Fruit fly (Drosophila melanogaster) whole organism: ENCODE measurements around the gene Atg8a.

ENCODE experiments used
- CG8478 ChIP-seq: fragments of >200 bp; optimal IDR thresholded peaks from 2 replicates; lab custom pipeline; 2018; ENCODE audit warnings: inconsistent platforms
- Dll ChIP-seq: fragments of >200 bp; optimal IDR thresholded peaks from 2 replicates; lab custom pipeline; 2017
- EcR ChIP-seq, 2 experiments: fragments of >200 bp; optimal IDR thresholded peaks; 2 replicates each; lab custom pipeline; 2017; ENCODE audit warnings: missing biosample characterization in 2 of 2, missing genetic modification characterization in 2 of 2, missing genetic modification reagents in 2 of 2
- pan ChIP-seq: fragments of >200 bp; optimal IDR thresholded peaks from 2 replicates; lab custom pipeline; 2017
- psq ChIP-seq: fragments of >200 bp; optimal IDR thresholded peaks from 2 replicates; lab custom pipeline; 2017
- usp ChIP-seq: fragments of >200 bp; optimal IDR thresholded peaks from 2 replicates; lab custom pipeline; 2017; ENCODE audit warnings: missing biosample characterization, missing genetic modification characterization, mixed read lengths

Atg8a gene

dm6 chrX:10789279-10789678 lies 21.1 kb upstream of the Atg8a start:
- TF ChIP-seq EcR (GFP tag; optimal IDR thresholded peaks at IDR 0.05; lab: Kevin White, UChicago) (no peak), usp (no peak), pan (lab: Kevin White, UChicago) (no peak), CG8478 (lab: Kevin White, UChicago) (no peak), Dll (lab: Kevin White, UChicago) (no peak), psq (no peak)

dm6 chrX:10787352-10787751 lies 19.2 kb upstream of the Atg8a start:
- TF ChIP-seq Dll (lab: Kevin White, UChicago) (no peak), usp (no peak), pan (lab: Kevin White, UChicago) (no peak), CG8478 (lab: Kevin White, UChicago) (no peak), EcR (GFP tag; optimal IDR thresholded peaks at IDR 0.05; lab: Kevin White, UChicago) (no peak), psq (no peak)

DNA sequence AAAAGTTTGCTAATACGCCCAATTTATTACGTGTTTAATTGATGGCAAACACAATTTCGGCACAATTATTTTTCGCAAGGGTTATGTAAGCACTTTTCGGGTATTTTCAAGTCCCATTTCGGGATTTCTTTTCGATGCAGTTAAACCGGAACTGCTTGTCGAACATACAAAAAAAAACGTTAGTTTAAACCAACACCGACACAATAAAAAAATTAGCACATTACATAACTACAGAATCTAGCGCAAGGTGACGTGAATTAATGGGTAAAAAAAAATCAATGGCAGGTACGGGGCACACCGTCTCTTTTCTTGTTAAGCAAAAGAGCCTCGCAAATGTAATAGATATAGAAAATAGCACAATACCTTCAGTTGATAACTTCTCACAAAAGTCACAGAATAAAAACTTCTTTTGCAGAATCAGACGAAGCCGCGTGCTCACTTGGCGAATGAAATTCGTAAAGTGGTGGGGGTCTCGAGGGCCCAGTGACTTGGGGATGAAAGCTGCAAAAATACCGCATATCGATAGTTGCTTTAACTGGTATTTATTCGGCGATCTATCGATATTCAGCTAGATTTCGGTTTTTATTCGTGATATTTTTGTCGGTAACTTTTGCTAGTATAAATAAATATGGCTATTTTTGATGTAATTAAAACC lies 18.4 kb upstream of the Atg8a start, which contains the start of the genes Ant2 and sesB:
Gene Ant2 (minus strand): TSS at position 465 of the 655 bp plus-strand sequence.
Gene sesB (minus strand): TSS at position 516 of the 655 bp plus-strand sequence.
- TF ChIP-seq usp (no peak), psq (no peak), EcR (GFP tag; optimal IDR thresholded peaks at IDR 0.05; lab: Kevin White, UChicago) (no peak), pan (lab: Kevin White, UChicago) (no peak), CG8478 (lab: Kevin White, UChicago) (no peak), Dll (lab: Kevin White, UChicago) (no peak)

DNA sequence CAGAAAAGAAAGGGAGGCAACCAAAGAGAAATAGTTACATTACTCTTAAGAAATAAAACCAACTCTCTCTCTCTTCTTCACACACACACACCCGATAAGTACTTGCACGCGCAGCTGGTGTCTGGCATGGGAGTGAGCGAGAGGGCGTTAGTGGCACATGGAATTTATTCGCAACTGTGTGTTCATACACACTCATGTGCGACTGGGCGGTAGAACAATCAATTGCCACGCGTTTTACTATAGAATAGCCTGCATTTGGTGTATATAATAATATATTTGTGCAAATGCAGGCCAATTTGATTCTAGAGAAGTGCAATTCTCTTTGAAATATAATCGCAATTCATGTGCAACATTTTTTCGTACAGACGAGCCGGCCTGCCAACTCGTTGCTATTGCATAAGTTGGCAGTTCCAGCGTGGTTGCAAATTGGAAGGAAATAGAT lies 17.8 kb upstream of the Atg8a start:
- TF ChIP-seq Dll (lab: Kevin White, UChicago) = no peak
- no peak for TF ChIP-seq usp
- no peak for TF ChIP-seq EcR (GFP tag; optimal IDR thresholded peaks at IDR 0.05; lab: Kevin White, UChicago)
- no peak for TF ChIP-seq pan (lab: Kevin White, UChicago)
- no peak for TF ChIP-seq CG8478 (lab: Kevin White, UChicago)
- no peak for TF ChIP-seq psq

DNA sequence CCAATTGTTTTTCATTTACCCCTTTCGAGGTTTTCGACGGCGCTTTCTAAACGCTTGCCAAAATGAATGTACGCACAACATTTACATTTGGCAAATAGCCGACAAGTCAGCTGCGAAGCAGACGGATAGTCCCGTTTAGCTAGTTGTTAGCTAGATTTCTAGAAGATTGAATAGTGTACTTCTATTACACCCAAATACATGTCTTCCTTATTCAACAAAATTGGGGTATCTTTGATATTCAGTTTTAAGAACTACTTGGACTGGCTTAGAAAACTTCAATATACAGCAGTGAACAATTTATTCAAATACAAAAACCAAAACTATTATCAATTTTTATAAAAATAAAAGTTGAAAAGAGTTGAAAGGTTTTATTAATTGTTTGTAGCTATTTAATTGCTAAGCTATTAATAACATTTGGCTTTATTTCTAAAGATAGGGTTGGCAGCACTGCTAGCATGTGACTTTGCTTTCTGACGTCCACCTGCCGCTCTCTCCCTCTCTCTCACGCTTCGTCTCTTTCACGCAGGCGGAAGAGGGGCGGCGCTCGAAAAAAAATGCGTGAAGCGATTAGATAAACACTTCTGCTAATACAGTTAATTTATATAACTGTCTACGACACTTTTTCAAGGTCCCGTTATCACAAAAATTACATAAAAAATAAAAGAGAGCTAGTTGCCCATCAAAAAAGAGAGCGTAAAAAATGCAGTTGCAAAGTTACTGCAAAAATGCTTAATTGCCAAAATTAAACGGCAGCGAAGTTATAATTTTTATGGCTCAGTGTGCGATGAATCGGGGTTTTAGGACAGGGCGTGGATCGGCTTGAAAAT lies 16.9 kb upstream of the Atg8a start:
- TF ChIP-seq CG8478 (lab: Kevin White, UChicago) = no peak
- TF ChIP-seq pan (lab: Kevin White, UChicago) = no peak
- no peak for TF ChIP-seq Dll (lab: Kevin White, UChicago)
- no peak for TF ChIP-seq EcR (GFP tag; optimal IDR thresholded peaks at IDR 0.05; lab: Kevin White, UChicago)
- TF ChIP-seq usp = no peak
- TF ChIP-seq psq = no peak

DNA sequence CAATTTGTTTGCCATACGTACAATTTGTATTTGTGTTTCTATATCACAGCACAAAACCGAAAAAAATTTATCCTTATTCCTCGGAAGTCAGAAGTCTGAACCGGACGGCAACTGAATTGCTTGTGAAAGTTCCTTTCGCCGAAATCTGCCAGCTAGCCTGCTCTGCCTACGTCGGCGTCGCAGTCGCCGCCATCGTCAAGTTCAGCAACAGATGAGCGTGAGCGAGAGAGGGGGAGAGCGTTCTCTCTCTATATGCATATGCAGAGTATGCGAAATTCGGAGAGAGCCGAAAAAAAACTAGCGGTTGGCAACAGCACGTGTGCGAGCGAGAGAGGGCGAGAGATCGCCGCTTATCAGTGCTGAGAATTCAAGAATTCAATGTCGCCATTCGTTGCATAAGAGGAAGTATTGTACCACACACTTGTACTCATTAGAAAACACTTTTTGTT lies 16.2 kb upstream of the Atg8a start:
- TF ChIP-seq Dll (lab: Kevin White, UChicago) (no peak), psq (no peak), EcR (GFP tag; optimal IDR thresholded peaks at IDR 0.05; lab: Kevin White, UChicago) (no peak), CG8478 (lab: Kevin White, UChicago) (no peak), usp (no peak), pan (lab: Kevin White, UChicago) (no peak)

DNA sequence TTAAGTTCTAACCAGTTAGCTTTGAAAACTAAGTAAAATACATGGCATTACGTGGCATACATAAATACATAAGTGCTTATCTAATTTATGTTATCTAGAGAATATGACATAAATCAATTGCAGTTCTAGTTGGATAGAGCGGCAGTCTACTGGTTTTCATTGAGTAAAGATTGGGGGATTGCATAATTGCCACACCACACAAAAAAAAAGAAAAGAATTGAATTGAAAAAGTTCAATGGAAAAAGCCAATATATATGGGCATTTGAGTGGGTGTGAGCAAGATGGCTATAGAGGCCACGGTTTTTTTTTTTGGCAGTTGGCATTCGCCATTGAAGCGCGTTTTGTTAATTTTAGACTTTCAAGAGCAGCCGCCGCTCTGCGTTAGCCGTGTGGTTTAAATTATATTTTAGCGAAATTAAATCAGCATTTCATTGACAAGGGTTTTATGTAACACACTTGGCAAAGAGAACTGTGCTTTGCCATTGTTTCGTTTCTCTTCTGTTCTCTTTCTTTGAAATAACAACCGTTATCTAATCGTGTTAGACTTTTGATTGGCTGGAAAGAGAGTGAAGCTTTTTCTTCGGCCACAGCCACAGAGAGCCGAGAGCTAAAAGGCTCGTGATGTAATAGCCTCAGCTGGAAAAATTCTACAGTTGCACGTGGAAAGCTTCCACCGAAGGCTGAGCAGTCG lies 15.4 kb upstream of the Atg8a start:
- TF ChIP-seq psq = no peak
- no peak for TF ChIP-seq pan (lab: Kevin White, UChicago)
- no peak for TF ChIP-seq usp
- TF ChIP-seq Dll (lab: Kevin White, UChicago) = no peak
- no peak for TF ChIP-seq CG8478 (lab: Kevin White, UChicago)
- no peak for TF ChIP-seq EcR (GFP tag; optimal IDR thresholded peaks at IDR 0.05; lab: Kevin White, UChicago)

- TF ChIP-seq EcR (GFP tag; optimal IDR thresholded peaks at IDR 0.05; lab: Kevin White, UChicago) (no peak), CG8478 (lab: Kevin White, UChicago) (no peak), usp (no peak), Dll (lab: Kevin White, UChicago) (no peak), psq (no peak), pan (lab: Kevin White, UChicago) (no peak)
These were observed 7.6 kb upstream of the Atg8a start for dm6 chrX:10775690-10776089.

DNA sequence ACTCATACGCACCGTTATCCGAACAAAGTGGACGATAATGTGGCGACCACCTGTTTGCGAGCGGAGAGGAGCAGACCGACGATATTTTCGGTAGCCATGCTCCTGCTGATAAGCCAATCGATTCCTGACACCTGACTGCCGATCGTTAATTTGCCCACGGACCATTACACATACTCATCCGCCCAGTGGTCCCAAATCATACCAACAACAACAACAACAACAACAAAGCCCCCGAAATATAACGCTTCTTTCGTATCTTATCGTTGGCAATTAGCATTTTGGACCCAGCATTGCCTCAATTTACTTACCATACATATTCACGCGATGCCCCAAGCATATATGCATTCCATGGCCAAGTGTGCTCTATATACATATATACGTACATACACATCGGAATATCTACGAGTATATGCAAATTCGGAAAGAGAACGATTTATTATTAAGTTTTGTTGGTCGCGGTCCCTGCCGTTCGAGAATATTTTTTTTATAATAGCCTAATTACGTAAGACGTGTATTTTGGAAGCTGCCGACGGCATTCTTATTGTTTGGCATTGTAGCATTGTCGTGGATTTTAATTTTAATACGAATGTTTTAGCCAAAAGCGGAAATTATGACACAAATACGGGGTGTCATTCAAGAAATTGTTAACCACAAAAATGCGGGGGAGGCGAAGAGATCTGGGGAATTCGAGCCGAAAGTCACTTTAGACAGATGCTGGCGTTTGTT lies 7.0 kb upstream of the Atg8a start:
- TF ChIP-seq CG8478 (lab: Kevin White, UChicago) (no peak), Dll (lab: Kevin White, UChicago) (no peak), psq (no peak), EcR (GFP tag; optimal IDR thresholded peaks at IDR 0.05; lab: Kevin White, UChicago) (no peak), pan (lab: Kevin White, UChicago) (no peak), usp (no peak)

DNA sequence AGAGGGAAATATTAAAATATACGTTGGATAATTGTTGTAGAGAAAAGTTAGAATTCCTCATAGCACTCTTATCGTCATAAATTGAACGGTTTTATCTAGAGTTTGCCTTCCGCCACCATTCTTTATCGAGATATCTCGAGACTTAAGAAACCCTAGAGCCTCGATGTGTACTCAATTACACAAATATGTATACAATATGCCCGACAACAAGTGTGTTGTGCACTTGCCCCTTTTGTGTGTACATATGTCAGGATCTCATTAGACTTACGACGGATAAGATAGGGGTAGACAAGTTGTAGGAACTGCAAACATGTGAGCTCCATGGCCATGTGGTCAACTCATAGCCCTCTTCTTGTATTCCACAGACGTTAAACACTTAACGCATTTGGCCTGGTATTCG lies 5.4 kb upstream of the Atg8a start:
- no peak for TF ChIP-seq pan (lab: Kevin White, UChicago)
- TF ChIP-seq CG8478 (lab: Kevin White, UChicago) = no peak
- no peak for TF ChIP-seq Dll (lab: Kevin White, UChicago)
- TF ChIP-seq psq = no peak
- no peak for TF ChIP-seq usp
- TF ChIP-seq EcR (GFP tag; optimal IDR thresholded peaks at IDR 0.05; lab: Kevin White, UChicago) = no peak

DNA sequence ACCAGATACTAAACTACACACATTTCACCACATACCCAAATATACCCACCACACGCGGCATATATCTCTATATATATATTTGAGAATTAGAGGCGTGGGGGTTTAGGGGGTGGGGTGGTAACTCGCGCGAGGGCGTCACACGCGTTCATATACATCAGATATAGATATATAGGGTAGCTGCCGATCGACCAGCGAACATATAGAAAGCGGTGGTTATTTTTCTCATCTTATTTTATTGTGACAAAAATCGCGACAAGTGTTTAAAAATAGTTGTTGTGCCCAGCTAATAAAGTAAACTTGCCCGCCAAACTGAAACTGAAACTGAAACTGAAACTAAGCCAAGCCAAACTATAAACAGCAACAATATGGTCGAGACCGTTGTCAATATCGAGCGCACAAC lies 4.5 kb upstream of the Atg8a start:
- TF ChIP-seq psq = no peak
- no peak for TF ChIP-seq pan (lab: Kevin White, UChicago)
- TF ChIP-seq usp = no peak
- no peak for TF ChIP-seq EcR (GFP tag; optimal IDR thresholded peaks at IDR 0.05; lab: Kevin White, UChicago)
- TF ChIP-seq Dll (lab: Kevin White, UChicago) = no peak
- no peak for TF ChIP-seq CG8478 (lab: Kevin White, UChicago)
